Worm (Caenorhabditis elegans) whole organism, mixed stage, embryonic: Measurements from ENCODE around the gene R09E10.2.

Source experiments
- M03D4.4 ChIP-seq: sonication (generic microtip); optimal IDR thresholded peaks from 2 replicates; lab custom pipeline; 2017; ENCODE audit warnings: mild to moderate bottlenecking, missing genetic modification characterization, missing compliant biosample characterization
- ceh-83 ChIP-seq: fragments of 200-800 bp; sonication (Bioruptor generic); optimal IDR thresholded peaks from 2 replicates; lab custom pipeline; 2018; ENCODE audit warnings: mild to moderate bottlenecking, missing genetic modification characterization, missing compliant biosample characterization
- cnd-1 ChIP-seq: fragments of 200-800 bp; sonication (Bioruptor generic); optimal IDR thresholded peaks from 2 replicates; lab custom pipeline; 2018; ENCODE audit warnings: mild to moderate bottlenecking, missing genetic modification characterization, missing compliant biosample characterization
- nhr-28 ChIP-seq: fragments of 150-350 bp; optimal IDR thresholded peaks from 2 replicates; lab custom pipeline; 2014; ENCODE audit warnings: missing biosample characterization, missing genetic modification characterization
- tbx-8 ChIP-seq: fragments of 200-800 bp; sonication (Bioruptor generic); optimal IDR thresholded peaks from 2 replicates; lab custom pipeline; 2018; ENCODE audit warnings: mild to moderate bottlenecking, missing genetic modification characterization, moderate library complexity, missing compliant biosample characterization

DNA sequence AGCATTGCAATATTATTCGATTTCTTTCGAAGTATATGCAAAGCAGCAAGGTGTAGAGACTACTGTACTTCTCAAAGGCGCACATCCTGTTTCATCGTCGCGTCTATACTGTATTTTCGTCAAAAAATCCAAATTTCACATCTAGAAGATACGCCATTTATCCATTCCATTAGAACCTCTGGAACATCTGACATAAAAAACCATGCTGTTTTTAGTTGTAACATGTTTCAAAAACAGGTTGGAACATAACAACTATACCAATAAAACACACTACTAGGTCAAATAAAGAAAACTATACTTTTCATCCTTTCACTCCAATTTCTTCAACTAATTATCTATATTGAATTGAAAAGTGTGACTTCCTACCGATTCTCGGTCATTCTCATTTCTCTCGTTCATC, 42.2 kb upstream of the R09E10.2 start, which contains the start of gene ugt-59:
- TF ChIP-seq tbx-8 (GFP tag; lab: Kevin White, UChicago) = no peak
- no peak for TF ChIP-seq M03D4.4 (tag; lab: Kevin White, UChicago)
- no peak for TF ChIP-seq ceh-83 (GFP tag; lab: Kevin White, UChicago)
- TF ChIP-seq nhr-28 (tag; lab: Kevin White, UChicago) = no peak
- no peak for TF ChIP-seq cnd-1 (tag; lab: Kevin White, UChicago)
